Fruit fly (Drosophila melanogaster): Measurements from ENCODE around the gene CG5895.

The CG5895 gene

DNA sequence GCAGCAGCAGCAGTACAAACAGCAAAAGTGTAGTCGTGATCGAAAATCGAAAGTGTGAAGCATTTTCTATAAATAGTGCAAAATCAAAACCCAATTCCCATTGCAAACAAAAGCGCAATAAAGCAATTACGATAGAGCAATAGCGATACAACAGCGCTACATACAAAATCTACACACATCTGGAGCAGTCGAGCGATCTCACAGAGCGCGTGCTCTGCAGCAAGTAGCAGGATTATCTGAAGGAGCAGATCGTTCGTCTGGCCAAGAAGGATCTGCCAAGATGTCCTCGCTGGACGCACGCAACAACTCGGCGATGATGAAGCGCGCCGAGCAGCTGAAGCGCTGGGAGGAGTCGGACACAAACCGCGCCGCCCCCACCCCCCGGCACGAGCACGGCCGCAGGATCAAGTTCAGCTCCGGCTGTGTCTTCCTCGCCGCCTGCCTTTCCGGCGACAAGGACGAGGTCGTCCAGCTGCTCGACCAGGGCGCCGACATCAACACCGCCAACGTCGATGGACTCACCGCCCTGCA is 17.8 kb downstream of the CG5895 start (continued):
- 0 out of 2 replicates have a peak, but pooled peaks have one; percentile 6 for TF ChIP-seq CG14014 (GFP tag; IDR thresholded peaks at IDR 0.05)
- TF ChIP-seq Hr78 (GFP tag; optimal IDR thresholded peaks at IDR 0.05) = no peak
- 0 out of 3 replicates have a peak, but pooled peaks have one; percentile 6 for TF ChIP-seq CG11695 (GFP tag; IDR thresholded peaks at IDR 0.05)

DNA sequence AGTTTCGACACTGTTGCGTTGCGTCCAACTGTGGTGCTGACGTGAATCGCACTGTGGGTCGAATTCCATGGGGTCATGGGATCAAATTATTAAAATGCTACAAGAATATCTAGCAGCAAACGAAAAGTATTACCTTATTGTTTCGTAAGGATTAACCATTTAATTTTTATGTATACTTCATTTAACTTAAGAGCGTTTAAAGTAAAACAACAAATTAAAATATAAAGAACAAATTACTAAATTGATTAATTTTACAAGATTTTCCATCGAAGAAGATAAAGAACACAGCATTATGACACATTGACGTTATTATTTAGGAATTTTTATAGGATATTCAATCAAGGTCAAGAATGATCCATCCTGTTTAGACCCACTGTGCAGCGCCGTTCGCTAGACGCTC is 18.8 kb downstream of the CG5895 start:
- TF ChIP-seq wdn (GFP tag; IDR thresholded peaks at IDR 0.05) (no peak), hkb (optimal IDR thresholded peaks at IDR 0.05) (no peak), hkb (GFP tag; IDR thresholded peaks at IDR 0.05) (peak; percentile 61), CG7357 (GFP tag; IDR thresholded peaks at IDR 0.05) (no peak), CG10654 (GFP tag; optimal IDR thresholded peaks at IDR 0.05) (no peak), tin (GFP tag; optimal IDR thresholded peaks at IDR 0.05) (peak; percentile 30), NK7.1 (GFP tag; optimal IDR thresholded peaks at IDR 0.05) (no peak), NfI (GFP tag; optimal IDR thresholded peaks at IDR 0.05) (peak; percentile 19), CG2712 (tag; optimal IDR thresholded peaks at IDR 0.05) (peak; percentile 68), Gug (GFP tag; IDR thresholded peaks at IDR 0.05) (no peak), CG18476 (GFP tag; optimal IDR thresholded peaks at IDR 0.05) (no peak), CG3838 (GFP tag; optimal IDR thresholded peaks at IDR 0.05) (no peak), fd3F (GFP tag; optimal IDR thresholded peaks at IDR 0.05) (no peak), Awh (GFP tag; IDR thresholded peaks at IDR 0.05) (no peak), nerfin-2 (GFP tag; IDR thresholded peaks at IDR 0.05; ENCODE audit: partially characterized antibody) (no peak), CG14014 (GFP tag; IDR thresholded peaks at IDR 0.05) (no peak), CG30431 (GFP tag; optimal IDR thresholded peaks at IDR 0.05) (no peak), CG10431 (GFP tag; optimal IDR thresholded peaks at IDR 0.05) (no peak), bigmax (GFP tag; optimal IDR thresholded peaks at IDR 0.05) (no peak), CG6254 (GFP tag; optimal IDR thresholded peaks at IDR 0.05) (peak; percentile 25), PHDP (tag; optimal IDR thresholded peaks at IDR 0.05) (peak; percentile 49), CG18764 (GFP tag; optimal IDR thresholded peaks at IDR 0.05) (no peak), chm (GFP tag; IDR thresholded peaks at IDR 0.05) (no peak), CG18011 (GFP tag; optimal IDR thresholded peaks at IDR 0.05) (no peak), her (GFP tag; optimal IDR thresholded peaks at IDR 0.05) (no peak), CG12219 (GFP tag; optimal IDR thresholded peaks at IDR 0.05) (no peak), Trl (optimal IDR thresholded peaks at IDR 0.05) (no peak), Trl (GFP tag; optimal IDR thresholded peaks at IDR 0.05) (no peak), CG13624 (GFP tag; optimal IDR thresholded peaks at IDR 0.05) (no peak), fd102C (GFP tag; optimal IDR thresholded peaks at IDR 0.05) (no peak), CG8359 (GFP tag; optimal IDR thresholded peaks at IDR 0.05; ENCODE audit: borderline replicate concordance) (no peak), CG15696 (tag; optimal IDR thresholded peaks at IDR 0.05) (no peak), Adf1 (GFP tag; IDR thresholded peaks at IDR 0.05) (no peak), dmrt99B (tag; optimal IDR thresholded peaks at IDR 0.05) (peak; percentile 80), CG30020 (tag; optimal IDR thresholded peaks at IDR 0.05) (no peak), CG10321 (GFP tag; IDR thresholded peaks at IDR 0.05) (no peak), Hr39 (optimal IDR thresholded peaks at IDR 0.05) (no peak), odd (GFP tag; optimal IDR thresholded peaks at IDR 0.05) (peak; percentile 10), CG11085 (GFP tag; IDR thresholded peaks at IDR 0.05) (no peak), CG10959 (GFP tag; IDR thresholded peaks at IDR 0.05) (no peak), CG17912 (GFP tag; optimal IDR thresholded peaks at IDR 0.05) (no peak), Aef1 (GFP tag; IDR thresholded peaks at IDR 0.05) (no peak), Six4 (GFP tag; optimal IDR thresholded peaks at IDR 0.05) (peak; percentile 14), CG14710 (tag; optimal IDR thresholded peaks at IDR 0.05) (peak; percentile 44), Asciz (GFP tag; optimal IDR thresholded peaks at IDR 0.05) (peak; percentile 61), CG31388 (GFP tag; optimal IDR thresholded peaks at IDR 0.05) (no peak), CTCF (GFP tag; optimal IDR thresholded peaks at IDR 0.05) (no peak), Med (GFP tag) (peak; percentile 79), Lpt (GFP tag; optimal IDR thresholded peaks at IDR 0.05) (no peak)
